Worm (Caenorhabditis elegans): ENCODE data around the gene srbc-34.

- TF ChIP-seq him-1 (tag; optimal IDR thresholded peaks at IDR 0.05) (no peak), W03F9.2 (tag; optimal IDR thresholded peaks at IDR 0.05) (no peak), dao-5 (tag; optimal IDR thresholded peaks at IDR 0.05) (no peak)
These were observed 17.6 kb downstream of the srbc-34 start for ce11 chrV:20223725-20224124.

Measured in whole organism, L4/young adult.